Fruit fly (Drosophila melanogaster) whole organism: ENCODE results near the gene CG5107.

Source experiments
- CG8478 ChIP-seq: fragments of >200 bp; optimal IDR thresholded peaks from 2 replicates; lab custom pipeline; 2018; ENCODE audit warnings: inconsistent platforms
- Dll ChIP-seq: fragments of >200 bp; optimal IDR thresholded peaks from 2 replicates; lab custom pipeline; 2017
- EcR ChIP-seq, 2 experiments: fragments of >200 bp; optimal IDR thresholded peaks; 2 replicates each; lab custom pipeline; 2017; ENCODE audit warnings: missing biosample characterization in 2 of 2, missing genetic modification characterization in 2 of 2, missing genetic modification reagents in 2 of 2
- pan ChIP-seq: fragments of >200 bp; optimal IDR thresholded peaks from 2 replicates; lab custom pipeline; 2017
- psq ChIP-seq: fragments of >200 bp; optimal IDR thresholded peaks from 2 replicates; lab custom pipeline; 2017
- usp ChIP-seq: fragments of >200 bp; optimal IDR thresholded peaks from 2 replicates; lab custom pipeline; 2017; ENCODE audit warnings: missing biosample characterization, missing genetic modification characterization, mixed read lengths

CG5107 gene

DNA sequence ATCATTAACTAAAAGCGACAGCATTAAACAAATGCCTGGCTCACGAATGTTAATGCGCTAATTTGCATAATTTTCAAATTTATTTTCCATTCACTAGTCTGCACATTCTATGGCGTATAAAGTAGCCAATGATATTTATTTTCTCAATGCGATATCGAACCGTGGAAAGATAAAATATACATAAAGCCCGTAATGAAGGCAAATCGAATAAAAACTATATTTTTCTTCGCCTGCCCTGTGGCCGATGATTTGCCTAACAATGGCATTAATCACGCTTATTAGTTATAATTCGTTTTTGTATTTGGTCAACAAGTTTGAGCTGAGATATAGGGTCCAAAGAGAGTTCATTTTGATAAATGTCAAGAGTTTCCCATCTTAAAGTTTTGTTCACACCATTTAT is 45.4 kb downstream of the CG5107 start:
- TF ChIP-seq psq (no peak), CG8478 (no peak), pan (lab: Kevin White, UChicago) (no peak)

DNA sequence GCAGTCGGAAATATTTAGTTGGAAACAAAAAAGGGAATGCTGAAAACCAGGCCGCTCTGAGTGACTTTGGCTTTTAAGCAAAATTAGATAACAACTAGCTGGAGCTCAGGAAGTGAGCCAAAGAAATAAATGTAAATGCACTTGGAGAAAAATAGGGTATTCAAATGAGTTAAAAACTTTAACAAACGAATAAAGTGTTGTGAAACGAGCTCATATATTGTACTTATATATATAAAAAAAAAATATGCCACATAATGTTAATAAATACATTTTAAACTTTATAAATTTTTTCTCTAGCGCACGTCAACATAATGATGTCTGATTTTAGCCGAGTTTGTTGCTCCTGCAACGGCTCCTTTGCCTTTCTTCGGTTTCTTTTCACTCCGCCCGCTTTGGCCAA is 47.2 kb downstream of the CG5107 start:
- TF ChIP-seq EcR (GFP tag; optimal IDR thresholded peaks at IDR 0.05; lab: Kevin White, UChicago), result no peak
- TF ChIP-seq psq, result no peak
- no peak for TF ChIP-seq Dll (lab: Kevin White, UChicago)
- TF ChIP-seq CG8478, result no peak
- no peak for TF ChIP-seq usp (GFP tag; lab: Kevin White, UChicago)
- no peak for TF ChIP-seq pan (lab: Kevin White, UChicago)
